Worm (Caenorhabditis elegans) whole organism, young adult: ENCODE results near the gene set-21.

Source experiments
- B0035.1 ChIP-seq: sonication (generic microtip); optimal IDR thresholded peaks from 2 replicates; lab custom pipeline; 2016; ENCODE audit warnings: missing genetic modification characterization, mild to moderate bottlenecking, missing compliant biosample characterization, missing genotype, missing genetic modification reagents
- D2030.7 ChIP-seq: fragments of 200-800 bp; sonication (Bioruptor generic); IDR thresholded peaks from 2 replicates; pipeline ENCODE4 v1.3.6; 2022; ENCODE audit warnings: missing genetic modification reagents, missing genetic modification characterization, missing compliant biosample characterization
- F10E7.11 ChIP-seq: sonication (generic microtip); optimal IDR thresholded peaks from 2 replicates; lab custom pipeline; 2017; ENCODE audit warnings: mild to moderate bottlenecking, missing genetic modification characterization, moderate library complexity, missing compliant biosample characterization
- F22D6.2 ChIP-seq: sonication (generic microtip); optimal IDR thresholded peaks from 2 replicates; lab custom pipeline; 2016; ENCODE audit warnings: mild to moderate bottlenecking, missing genetic modification characterization, missing compliant biosample characterization
- F23B12.7 ChIP-seq: sonication (generic microtip); optimal IDR thresholded peaks from 2 replicates; lab custom pipeline; 2017; ENCODE audit warnings: missing genetic modification characterization, mild to moderate bottlenecking, missing compliant biosample characterization, antibody characterized with exemption, moderate library complexity; ENCODE audit not compliant: insufficient read depth
- F37B4.10 ChIP-seq: fragments of 200-800 bp; sonication (Bioruptor generic); IDR thresholded peaks from 2 replicates; pipeline ENCODE4 v1.3.6; 2022; ENCODE audit warnings: missing genetic modification characterization, missing compliant biosample characterization
- F39B2.1 ChIP-seq: fragments of 200-800 bp; sonication (Bioruptor generic); IDR thresholded peaks from 2 replicates; pipeline ENCODE4 v1.3.6; 2022; ENCODE audit warnings: missing genetic modification reagents, missing genetic modification characterization, missing compliant biosample characterization
- F55B11.4 ChIP-seq: sonication (generic microtip); optimal IDR thresholded peaks from 2 replicates; lab custom pipeline; 2016; ENCODE audit warnings: missing compliant biosample characterization, missing genetic modification characterization, borderline replicate concordance; ENCODE audit not compliant: insufficient read depth
- F57A8.1 ChIP-seq: fragments of 200-800 bp; sonication (Bioruptor generic); optimal IDR thresholded peaks from 2 replicates; lab custom pipeline; 2018; ENCODE audit warnings: mild to moderate bottlenecking, missing genetic modification characterization, moderate library complexity, missing compliant biosample characterization
- F57C9.4 ChIP-seq: sonication (generic microtip); optimal IDR thresholded peaks from 2 replicates; lab custom pipeline; 2017; ENCODE audit warnings: mild to moderate bottlenecking, missing genetic modification characterization, missing compliant biosample characterization
- T26A5.8 ChIP-seq: sonication (generic microtip); optimal IDR thresholded peaks from 2 replicates; lab custom pipeline; 2016; ENCODE audit warnings: missing genetic modification characterization, missing compliant biosample characterization
- Y53G8AR.9 ChIP-seq: fragments of 200-800 bp; sonication (Bioruptor generic); conservative IDR thresholded peaks from 2 replicates; pipeline ENCODE4 v1.3.6; 2022; ENCODE audit warnings: missing genetic modification reagents, missing genetic modification characterization, missing compliant biosample characterization
- Y67H2A.10 ChIP-seq: fragments of 200-800 bp; sonication (Bioruptor generic); conservative IDR thresholded peaks from 2 replicates; pipeline ENCODE4 v1.3.6; 2022; ENCODE audit warnings: missing genetic modification reagents, missing genetic modification characterization, missing compliant biosample characterization
- akir-1 ChIP-seq: fragments of 200-800 bp; sonication (Bioruptor generic); optimal IDR thresholded peaks from 2 replicates; lab custom pipeline; 2018; ENCODE audit warnings: mild to moderate bottlenecking, missing genetic modification characterization, moderate library complexity, missing compliant biosample characterization
- ama-1 ChIP-seq, 3 experiments: fragments of 150-350 bp in 1 of 3; sonication (generic microtip) in 2 of 3; optimal IDR thresholded peaks; 2 replicates each; lab custom pipeline; 2014 to 2018; ENCODE audit warnings: missing biosample characterization in 2 of 3, missing genetic modification characterization in 2 of 3, missing genetic modification reagents in 2 of 3
- aptf-2 ChIP-seq: fragments of 200-800 bp; sonication (Bioruptor generic); conservative IDR thresholded peaks from 2 replicates; pipeline ENCODE4 v1.3.6; 2022; ENCODE audit warnings: missing genetic modification reagents, missing genetic modification characterization, missing compliant biosample characterization
- aptf-3 ChIP-seq: fragments of 200-800 bp; sonication (Bioruptor generic); IDR thresholded peaks from 2 replicates; pipeline ENCODE4 v1.3.6; 2022; ENCODE audit warnings: missing genetic modification characterization, missing compliant biosample characterization
- athp-1 ChIP-seq: sonication (generic microtip); optimal IDR thresholded peaks from 2 replicates; lab custom pipeline; 2017; ENCODE audit warnings: mild to moderate bottlenecking, missing genetic modification characterization, missing compliant biosample characterization
- attf-3 ChIP-seq: fragments of 200-800 bp; sonication (Bioruptor generic); conservative IDR thresholded peaks from 2 replicates; pipeline ENCODE4 v1.3.6; 2022; ENCODE audit warnings: missing genetic modification reagents, missing genetic modification characterization, missing compliant biosample characterization
- attf-5 ChIP-seq: fragments of 200-800 bp; sonication (Bioruptor generic); optimal IDR thresholded peaks from 2 replicates; lab custom pipeline; 2018; ENCODE audit warnings: mild to moderate bottlenecking, missing genetic modification characterization, missing compliant biosample characterization
- ccch-3 ChIP-seq: fragments of 200-800 bp; sonication (Bioruptor generic); optimal IDR thresholded peaks from 2 replicates; lab custom pipeline; 2018; ENCODE audit warnings: mild to moderate bottlenecking, missing genetic modification characterization, missing compliant biosample characterization
- cebp-1 ChIP-seq, 2 experiments: fragments of 200-800 bp in 1 of 2; sonication (Bioruptor generic) in 1 of 2; sonication (generic microtip) in 1 of 2; IDR thresholded peaks in 1 of 2; optimal IDR thresholded peaks in 1 of 2; 2 replicates each; pipeline versions ENCODE4 v1.3.6 to Lab custom; 2017 to 2022; ENCODE audit warnings: missing compliant biosample characterization in 2 of 2, missing genetic modification characterization in 2 of 2, mild to moderate bottlenecking in 1 of 2, missing genetic modification reagents in 1 of 2, moderate library complexity in 1 of 2
- ceh-79 ChIP-seq: sonication (generic microtip); optimal IDR thresholded peaks from 2 replicates; lab custom pipeline; 2017; ENCODE audit warnings: mild to moderate bottlenecking, missing genetic modification characterization, missing compliant biosample characterization
- ceh-91 ChIP-seq: fragments of 200-800 bp; sonication (Bioruptor generic); IDR thresholded peaks from 2 replicates; pipeline ENCODE4 v1.3.6; 2022; ENCODE audit warnings: missing genetic modification reagents, missing genetic modification characterization, missing compliant biosample characterization
- chd-7 ChIP-seq: sonication (generic microtip); optimal IDR thresholded peaks from 2 replicates; lab custom pipeline; 2016; ENCODE audit warnings: mild to moderate bottlenecking, missing genetic modification characterization, moderate library complexity, missing compliant biosample characterization
- efl-1 ChIP-seq: fragments of 150-350 bp; optimal IDR thresholded peaks from 2 replicates; lab custom pipeline; 2014; ENCODE audit warnings: missing biosample characterization, missing genetic modification reagents, missing genetic modification characterization
- egl-44 ChIP-seq: fragments of 200-800 bp; sonication (Bioruptor generic); IDR thresholded peaks from 2 replicates; pipeline ENCODE4 v1.3.6; 2022; ENCODE audit warnings: missing genetic modification reagents, missing genetic modification characterization, missing compliant biosample characterization
- hlh-12 ChIP-seq: sonication (generic microtip); optimal IDR thresholded peaks from 2 replicates; lab custom pipeline; 2016; ENCODE audit warnings: missing genetic modification characterization, missing compliant biosample characterization
- hmg-1.2 ChIP-seq: fragments of 200-800 bp; sonication (Bioruptor generic); IDR thresholded peaks from 2 replicates; pipeline ENCODE4 v1.3.6; 2022; ENCODE audit warnings: missing genetic modification reagents, missing genetic modification characterization, missing compliant biosample characterization
- hmg-20 ChIP-seq: fragments of 200-800 bp; sonication (Bioruptor generic); IDR thresholded peaks from 2 replicates; pipeline ENCODE4 v1.3.6; 2022; ENCODE audit warnings: missing genetic modification reagents, missing genetic modification characterization, missing compliant biosample characterization
- hsf-1 ChIP-seq: fragments of 200-800 bp; sonication (Bioruptor generic); IDR thresholded peaks from 2 replicates; pipeline ENCODE4 v1.3.6; 2022; ENCODE audit warnings: missing genetic modification reagents, missing genetic modification characterization, missing compliant biosample characterization
- lin-26 ChIP-seq: fragments of 200-800 bp; sonication (Bioruptor generic); IDR thresholded peaks from 2 replicates; pipeline ENCODE4 v1.3.6; 2022; ENCODE audit warnings: missing genetic modification reagents, missing genetic modification characterization, missing compliant biosample characterization
- lin-40 ChIP-seq: sonication (generic microtip); optimal IDR thresholded peaks from 2 replicates; lab custom pipeline; 2016; ENCODE audit warnings: missing genetic modification characterization, mild to moderate bottlenecking, missing compliant biosample characterization, missing genotype, missing genetic modification reagents
- lsl-1 ChIP-seq: fragments of 200-800 bp; sonication (Bioruptor generic); optimal IDR thresholded peaks from 2 replicates; lab custom pipeline; 2018; ENCODE audit warnings: mild to moderate bottlenecking, missing genetic modification characterization, moderate library complexity, missing compliant biosample characterization
- madf-10 ChIP-seq: sonication (generic microtip); optimal IDR thresholded peaks from 2 replicates; lab custom pipeline; 2016; ENCODE audit warnings: mild to moderate bottlenecking, missing genetic modification characterization, missing compliant biosample characterization
- madf-3 ChIP-seq: fragments of 200-800 bp; sonication (Bioruptor generic); IDR thresholded peaks from 2 replicates; pipeline ENCODE4 v1.3.6; 2022; ENCODE audit warnings: missing genetic modification reagents, missing genetic modification characterization, missing compliant biosample characterization
- madf-6 ChIP-seq: fragments of 200-800 bp; sonication (Bioruptor generic); IDR thresholded peaks from 2 replicates; pipeline ENCODE4 v1.3.6; 2022; ENCODE audit warnings: missing genetic modification reagents, missing genetic modification characterization, missing compliant biosample characterization
- mel-28 ChIP-seq: sonication (generic microtip); optimal IDR thresholded peaks from 2 replicates; lab custom pipeline; 2016; ENCODE audit warnings: borderline replicate concordance, mild to moderate bottlenecking, missing genetic modification characterization, missing compliant biosample characterization
- nfyb-1 ChIP-seq: fragments of 200-800 bp; sonication (Bioruptor generic); IDR thresholded peaks from 2 replicates; pipeline ENCODE4 v1.3.6; 2022; ENCODE audit warnings: missing genetic modification reagents, missing genetic modification characterization, missing compliant biosample characterization
- nhr-80 ChIP-seq: sonication (generic microtip); optimal IDR thresholded peaks from 2 replicates; lab custom pipeline; 2016; ENCODE audit warnings: missing genetic modification characterization, missing compliant biosample characterization
- pha-4 ChIP-seq: fragments of 150-350 bp; sonication (generic microtip); optimal IDR thresholded peaks from 2 replicates; lab custom pipeline; 2014; ENCODE audit warnings: missing biosample characterization, missing genetic modification reagents, missing genetic modification characterization
- rec-8 ChIP-seq, 2 experiments: sonication (generic microtip); optimal IDR thresholded peaks; 2 replicates each; lab custom pipeline; 2016; ENCODE audit warnings: mild to moderate bottlenecking in 2 of 2, missing genetic modification characterization in 2 of 2, missing genetic modification reagents in 2 of 2, missing genotype in 2 of 2, missing biosample characterization in 1 of 2, missing compliant biosample characterization in 1 of 2, moderate library complexity in 1 of 2
- snpc-3.4 ChIP-seq: sonication (generic microtip); optimal IDR thresholded peaks from 2 replicates; lab custom pipeline; 2017; ENCODE audit warnings: missing genetic modification characterization, mild to moderate bottlenecking, missing compliant biosample characterization, antibody characterized with exemption, moderate library complexity, missing genotype, missing genetic modification reagents
- tlf-1 ChIP-seq: fragments of 200-800 bp; sonication (Bioruptor generic); optimal IDR thresholded peaks from 2 replicates; lab custom pipeline; 2018; ENCODE audit warnings: mild to moderate bottlenecking, missing genetic modification characterization, missing compliant biosample characterization
- unc-130 ChIP-seq: sonication (generic microtip); optimal IDR thresholded peaks from 2 replicates; lab custom pipeline; 2016; ENCODE audit warnings: missing genetic modification reagents, missing genetic modification characterization, missing compliant biosample characterization
- zfh-2 ChIP-seq: fragments of 200-800 bp; sonication (Bioruptor generic); conservative IDR thresholded peaks from 2 replicates; pipeline ENCODE4 v1.3.6; 2022; ENCODE audit warnings: missing genetic modification reagents, missing genetic modification characterization, missing compliant biosample characterization
- ztf-3 ChIP-seq: fragments of 200-800 bp; sonication (Bioruptor generic); optimal IDR thresholded peaks from 2 replicates; lab custom pipeline; 2018; ENCODE audit warnings: mild to moderate bottlenecking, missing genetic modification characterization, missing compliant biosample characterization
- ztf-6 ChIP-seq: fragments of 200-800 bp; sonication (Bioruptor generic); IDR thresholded peaks from 2 replicates; pipeline ENCODE4 v1.3.6; 2022; ENCODE audit warnings: missing genetic modification reagents, missing genetic modification characterization, missing compliant biosample characterization

The set-21 gene

ce11 chrIV:4406054-4406539 lies 15.5 kb downstream of the set-21 start:
- TF ChIP-seq F57C9.4 (tag; lab: Kevin White, UChicago) (no peak), rec-8 (tag; optimal IDR thresholded peaks at IDR 0.05; lab: Kevin White, UChicago) (no peak), F37B4.10 (no peak), chd-7 (tag; lab: Kevin White, UChicago) (peak; percentile 36), aptf-3 (GFP tag; lab: Robert Waterston, UW) (no peak), athp-1 (tag; lab: Kevin White, UChicago) (no peak), F10E7.11 (tag; lab: Kevin White, UChicago) (no peak), B0035.1 (tag; lab: Kevin White, UChicago) (no peak), cebp-1 (GFP tag; IDR thresholded peaks at IDR 0.05; lab: Robert Waterston, UW) (peak; percentile 41), cebp-1 (tag; optimal IDR thresholded peaks at IDR 0.05; lab: Kevin White, UChicago) (peak; percentile 57), tlf-1 (GFP tag; lab: Kevin White, UChicago) (no peak), unc-130 (GFP tag; lab: Kevin White, UChicago) (no peak), F39B2.1 (GFP tag; lab: Robert Waterston, UW) (no peak), F55B11.4 (tag; lab: Kevin White, UChicago) (no peak), lin-26 (GFP tag; lab: Robert Waterston, UW) (peak; percentile 54; the same call in 1 of the 2 replicates), attf-5 (GFP tag; lab: Kevin White, UChicago) (peak; percentile 79), madf-6 (GFP tag; lab: Robert Waterston, UW) (no peak), lin-40 (tag; lab: Kevin White, UChicago) (peak; percentile 53), nhr-80 (tag; lab: Kevin White, UChicago) (peak; percentile 91), snpc-3.4 (tag; lab: Kevin White, UChicago) (no peak), hmg-20 (GFP tag; lab: Robert Waterston, UW) (no peak), mel-28 (tag; lab: Kevin White, UChicago) (no peak), Y53G8AR.9 (GFP tag; lab: Robert Waterston, UW) (no peak; the same call in 1 of the 2 replicates), aptf-2 (GFP tag; lab: Robert Waterston, UW) (no peak), pha-4 (tag; lab: Kevin White, UChicago) (no peak), lsl-1 (GFP tag; lab: Kevin White, UChicago) (no peak), nfyb-1 (GFP tag; lab: Robert Waterston, UW) (no peak), hmg-1.2 (GFP tag; lab: Robert Waterston, UW) (peak; percentile 41; the same call in 1 of the 2 replicates), ztf-3 (no peak), attf-3 (GFP tag; lab: Robert Waterston, UW) (no peak), ama-1 (optimal IDR thresholded peaks at IDR 0.05; lab: Kevin White, UChicago) (no peak), ama-1 (GFP tag; optimal IDR thresholded peaks at IDR 0.05; lab: Kevin White, UChicago) (no peak), F23B12.7 (tag; lab: Kevin White, UChicago) (no peak), akir-1 (GFP tag; lab: Kevin White, UChicago) (peak; percentile 62), efl-1 (GFP tag; lab: Kevin White, UChicago) (no peak), Y67H2A.10 (GFP tag; lab: Robert Waterston, UW) (no peak), ceh-79 (tag; lab: Kevin White, UChicago) (no peak), hlh-12 (tag; lab: Kevin White, UChicago) (no peak), F57A8.1 (GFP tag; lab: Kevin White, UChicago) (no peak), ceh-91 (GFP tag; lab: Robert Waterston, UW) (no peak), T26A5.8 (tag; lab: Kevin White, UChicago) (no peak), madf-10 (tag; lab: Kevin White, UChicago) (peak; percentile 26), F22D6.2 (no peak), hsf-1 (GFP tag; lab: Robert Waterston, UW) (no peak), egl-44 (no peak), zfh-2 (GFP tag; lab: Robert Waterston, UW) (peak; percentile 84), D2030.7 (GFP tag; lab: Robert Waterston, UW) (no peak), ztf-6 (no peak), madf-3 (no peak), ccch-3 (GFP tag; lab: Kevin White, UChicago) (no peak)
